Fruit fly (Drosophila melanogaster) whole organism, adult: ENCODE results near the gene dpr3.

Experiments used
- CG11617 ChIP-seq: fragments of 200-800 bp; sonication (Bioruptor generic); optimal IDR thresholded peaks from 2 replicates; lab custom pipeline; 2017; ENCODE audit warnings: mild to moderate bottlenecking, missing biosample characterization, missing genetic modification reagents, missing genetic modification characterization
- CG12768 ChIP-seq: fragments of 200-800 bp; sonication (Bioruptor generic); optimal IDR thresholded peaks from 2 replicates; lab custom pipeline; 2017; ENCODE audit warnings: missing biosample characterization, missing genetic modification characterization, mild to moderate bottlenecking, moderate library complexity, missing genetic modification reagents
- CG14711 ChIP-seq: fragments of 200-800 bp; sonication (Bioruptor generic); optimal IDR thresholded peaks from 2 replicates; lab custom pipeline; 2018; ENCODE audit warnings: missing biosample characterization, mild to moderate bottlenecking, missing genetic modification characterization, moderate library complexity
- CG1620 ChIP-seq: fragments of 200-800 bp; sonication (Bioruptor generic); optimal IDR thresholded peaks from 2 replicates; lab custom pipeline; 2016; ENCODE audit warnings: missing biosample characterization, missing genetic modification characterization
- CG33017 ChIP-seq: fragments of 200-800 bp; sonication (Bioruptor generic); optimal IDR thresholded peaks from 2 replicates; lab custom pipeline; 2018; ENCODE audit warnings: missing biosample characterization, mild to moderate bottlenecking, missing genetic modification characterization, moderate library complexity
- CG5204 ChIP-seq: fragments of 200-800 bp; sonication (Bioruptor generic); optimal IDR thresholded peaks from 2 replicates; lab custom pipeline; 2016; ENCODE audit warnings: missing biosample characterization, missing genetic modification characterization
- CG7045 ChIP-seq: fragments of 200-800 bp; sonication (Bioruptor generic); optimal IDR thresholded peaks from 2 replicates; lab custom pipeline; 2017; ENCODE audit warnings: missing biosample characterization, mild to moderate bottlenecking, missing genetic modification characterization
- CG7101 ChIP-seq: fragments of 200-800 bp; sonication (Bioruptor generic); optimal IDR thresholded peaks from 2 replicates; lab custom pipeline; 2018; ENCODE audit warnings: missing biosample characterization, mild to moderate bottlenecking, missing genetic modification characterization, moderate library complexity
- Clk ChIP-seq: fragments of 200-800 bp; sonication (Bioruptor generic); optimal IDR thresholded peaks from 2 replicates; lab custom pipeline; 2017; ENCODE audit warnings: missing biosample characterization, missing genetic modification characterization
- Crg-1 ChIP-seq: fragments of 200-800 bp; sonication (Bioruptor generic); optimal IDR thresholded peaks from 2 replicates; lab custom pipeline; 2016; ENCODE audit warnings: missing biosample characterization, missing genetic modification characterization
- Hr96 ChIP-seq: fragments of 200-800 bp; sonication (Bioruptor generic); optimal IDR thresholded peaks from 2 replicates; lab custom pipeline; 2016; ENCODE audit warnings: missing biosample characterization, missing genetic modification characterization
- Mnt ChIP-seq: fragments of 200-800 bp; sonication (Bioruptor generic); optimal IDR thresholded peaks from 2 replicates; lab custom pipeline; 2016; ENCODE audit warnings: missing biosample characterization, mild to moderate bottlenecking, missing genetic modification characterization
- bab1 ChIP-seq: fragments of 200-800 bp; sonication (Bioruptor generic); optimal IDR thresholded peaks from 3 replicates; lab custom pipeline; 2019; ENCODE audit warnings: missing biosample characterization, mild to moderate bottlenecking, missing genetic modification characterization, moderate library complexity
- cic ChIP-seq: fragments of 200-800 bp; sonication (Bioruptor generic); optimal IDR thresholded peaks from 2 replicates; lab custom pipeline; 2017; ENCODE audit warnings: missing biosample characterization, mild to moderate bottlenecking, missing genetic modification characterization, moderate library complexity
- cnc ChIP-seq, 2 experiments: fragments of >200 bp; optimal IDR thresholded peaks; 2 replicates each; lab custom pipeline; 2017
- kay ChIP-seq: fragments of 200-800 bp; sonication (Bioruptor generic); peaks from one replicate; lab custom pipeline; 2016; ENCODE audit warnings: missing biosample characterization, missing genetic modification characterization, borderline replicate concordance
- ovo ChIP-seq: fragments of 200-800 bp; sonication (Bioruptor generic); optimal IDR thresholded peaks from 2 replicates; lab custom pipeline; 2016; ENCODE audit warnings: missing biosample characterization, missing genetic modification characterization
- pad ChIP-seq: fragments of 200-800 bp; sonication (Bioruptor generic); optimal IDR thresholded peaks from 3 replicates; lab custom pipeline; 2017; ENCODE audit warnings: missing biosample characterization, missing genetic modification characterization, mild to moderate bottlenecking, moderate library complexity, missing genetic modification reagents
- tj ChIP-seq: fragments of 200-800 bp; sonication (Bioruptor generic); optimal IDR thresholded peaks from 3 replicates; lab custom pipeline; 2017; ENCODE audit warnings: missing biosample characterization, mild to moderate bottlenecking, missing genetic modification characterization, moderate library complexity
- toe ChIP-seq: fragments of 200-800 bp; sonication (Bioruptor generic); optimal IDR thresholded peaks from 2 replicates; lab custom pipeline; 2016; ENCODE audit warnings: missing biosample characterization, missing genetic modification characterization

The dpr3 gene

dm6 chr2L:2109746-2110145, at the start of gene dpr3:
dpr3 (minus strand) TSS chr2L:2109878.
- TF ChIP-seq pad (peak; percentile 22), Mnt (GFP tag; lab: Kevin White, UChicago) (no peak)

DNA sequence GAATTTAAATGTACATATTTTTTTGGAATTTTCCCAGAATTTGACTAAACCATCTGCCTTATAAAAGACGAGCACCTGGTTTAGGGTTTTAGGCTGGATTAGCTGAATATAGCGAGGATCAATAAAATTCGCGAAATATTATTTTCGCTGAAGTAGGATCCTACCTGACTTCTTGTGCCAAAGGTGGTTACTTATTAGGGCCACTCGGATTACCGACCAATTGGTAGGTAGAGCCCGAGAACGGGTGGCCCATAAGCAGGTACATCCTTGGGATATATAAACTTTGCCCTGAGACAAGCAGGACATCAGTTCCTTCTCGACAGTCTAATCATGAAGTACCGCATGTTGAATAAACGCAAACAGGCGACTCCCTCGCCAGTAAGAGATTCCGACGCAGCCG, 45.8 kb upstream of the dpr3 start, which contains the start of gene CG15382:
CG15382 (plus strand) TSS at position 301 of the 400 bp plus-strand sequence.
- TF ChIP-seq Hr96 (GFP tag; lab: Kevin White, UChicago) (no peak), CG1620 (GFP tag; lab: Kevin White, UChicago) (no peak), CG11617 (GFP tag; lab: Kevin White, UChicago) (no peak), toe (GFP tag; lab: Kevin White, UChicago) (no peak), bab1 (GFP tag; lab: Kevin White, UChicago) (no peak), cic (GFP tag; lab: Kevin White, UChicago) (no peak), Mnt (GFP tag; lab: Kevin White, UChicago) (no peak), CG7045 (GFP tag; lab: Kevin White, UChicago) (no peak), tj (GFP tag; lab: Kevin White, UChicago) (no peak), cnc (optimal IDR thresholded peaks at IDR 0.05; lab: Kevin White, UChicago) (no peak), ovo (GFP tag; lab: Kevin White, UChicago) (no peak), CG33017 (tag; lab: Kevin White, UChicago) (no peak), CG12768 (no peak), CG7101 (tag; lab: Kevin White, UChicago) (no peak), Crg-1 (no peak), Clk (GFP tag; lab: Kevin White, UChicago) (no peak), CG5204 (GFP tag; lab: Kevin White, UChicago) (no peak), CG14711 (tag; lab: Kevin White, UChicago) (no peak), kay (GFP tag; lab: Kevin White, UChicago) (no peak), pad (no peak)

- no peak for TF ChIP-seq CG14711 (tag; lab: Kevin White, UChicago)
- peak; percentile 55 for TF ChIP-seq Mnt (GFP tag; lab: Kevin White, UChicago)
- no peak for TF ChIP-seq kay (GFP tag; lab: Kevin White, UChicago)
- peak; percentile 45 for TF ChIP-seq CG11617 (GFP tag; lab: Kevin White, UChicago)
- peak; percentile 21 for TF ChIP-seq CG7101 (tag; lab: Kevin White, UChicago)
Observed at dm6 chr2L:2151544-2152290, 42.0 kb upstream of the dpr3 start, which contains the start of gene AIF. AIF (plus strand) TSS chr2L:2151754.

DNA sequence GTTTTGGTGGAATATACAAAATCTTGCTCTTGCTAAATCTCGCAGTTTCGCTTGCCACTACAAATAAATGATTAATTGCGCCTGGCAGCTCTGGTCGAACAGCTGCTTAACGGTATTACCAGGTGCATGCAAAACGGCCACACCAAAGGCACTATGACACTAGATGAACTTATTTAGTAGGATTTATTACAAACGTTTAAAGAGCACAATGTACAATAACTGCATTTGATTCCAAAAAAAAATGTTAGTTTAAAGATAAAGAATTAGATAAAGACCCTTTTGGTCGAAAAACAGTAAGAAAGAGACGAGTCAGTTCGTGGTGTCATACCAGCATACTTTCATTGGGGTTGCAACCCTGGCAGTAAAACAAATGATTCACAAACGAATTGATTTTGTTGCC, 37.5 kb upstream of the dpr3 start, which contains the start of the genes CG11723 and Tbcd:
CG11723 (minus strand) TSS at position 68 of the 400 bp plus-strand sequence.
Tbcd (plus strand) TSS at position 311 of the 400 bp plus-strand sequence.
- TF ChIP-seq Hr96 (GFP tag; lab: Kevin White, UChicago) = no peak
- peak; percentile 93 for TF ChIP-seq CG7101 (tag; lab: Kevin White, UChicago)
- peak; percentile 99 for TF ChIP-seq CG14711 (tag; lab: Kevin White, UChicago)
- TF ChIP-seq CG12768 = peak; percentile 87
- TF ChIP-seq kay (GFP tag; lab: Kevin White, UChicago) = no peak
- TF ChIP-seq Crg-1 = peak; percentile 90
- TF ChIP-seq Clk (GFP tag; lab: Kevin White, UChicago) = peak; percentile 67
- peak; percentile 97 for TF ChIP-seq bab1 (GFP tag; lab: Kevin White, UChicago)
- TF ChIP-seq ovo (GFP tag; lab: Kevin White, UChicago) = peak; percentile 86
- TF ChIP-seq CG11617 (GFP tag; lab: Kevin White, UChicago) = peak; percentile 91
- TF ChIP-seq CG5204 (GFP tag; lab: Kevin White, UChicago) = no peak
- peak; percentile 79 for TF ChIP-seq Mnt (GFP tag; lab: Kevin White, UChicago)
- peak; percentile 55 for TF ChIP-seq cic (GFP tag; lab: Kevin White, UChicago)
- peak; percentile 75 for TF ChIP-seq tj (GFP tag; lab: Kevin White, UChicago)
- TF ChIP-seq toe (GFP tag; lab: Kevin White, UChicago) = no peak
- TF ChIP-seq CG33017 (tag; lab: Kevin White, UChicago) = peak; percentile 90
- peak; percentile 92 for TF ChIP-seq CG7045 (GFP tag; lab: Kevin White, UChicago)
- TF ChIP-seq CG1620 (GFP tag; lab: Kevin White, UChicago) = peak; percentile 92
- TF ChIP-seq pad = peak; percentile 70
- TF ChIP-seq cnc (optimal IDR thresholded peaks at IDR 0.05; lab: Kevin White, UChicago) = no peak

DNA sequence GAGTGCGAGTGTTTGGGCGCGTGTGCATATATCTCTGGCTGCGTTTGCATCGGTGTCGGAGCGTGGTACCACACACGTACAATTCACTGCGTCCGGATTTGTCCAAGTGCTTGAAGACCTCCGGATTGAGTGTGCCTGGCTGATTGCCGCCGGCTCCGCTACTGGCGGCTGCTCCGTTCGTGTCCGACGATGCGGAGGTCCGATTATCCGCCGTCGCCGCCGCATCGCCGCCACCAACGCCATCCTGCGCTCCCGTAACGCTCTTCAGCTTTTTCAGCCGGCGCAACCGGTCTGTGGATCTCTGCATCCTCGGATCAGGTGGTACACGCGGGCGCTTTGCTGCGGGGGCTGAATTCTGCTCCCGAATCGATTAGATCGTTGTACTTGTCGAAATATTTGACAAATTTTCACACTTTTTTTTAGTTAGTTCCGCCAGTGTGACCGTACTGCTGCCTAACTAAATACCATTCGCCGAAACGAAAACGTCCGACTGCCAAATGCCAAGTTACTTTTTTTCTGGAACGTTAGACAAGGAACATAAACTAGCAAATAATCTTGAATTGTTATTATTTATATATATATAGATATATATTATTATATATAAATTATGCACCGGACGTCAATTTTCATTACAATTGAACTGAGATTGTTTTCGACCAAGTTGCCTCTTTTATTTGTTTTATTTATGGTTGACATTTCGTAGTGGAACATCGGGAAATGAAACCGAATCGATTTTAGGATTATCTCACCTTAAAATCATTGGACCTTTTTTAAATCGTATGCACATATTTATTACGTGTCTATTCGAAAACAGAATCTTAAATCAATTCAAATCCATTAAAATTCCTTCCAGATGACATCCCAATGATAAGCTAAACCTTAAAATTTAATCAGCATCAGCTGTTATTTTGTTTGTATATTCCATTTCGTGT, 35.3 kb upstream of the dpr3 start, which contains the start of gene tho2:
tho2 (minus strand) TSS at position 463 of the 932 bp plus-strand sequence.
- no peak for TF ChIP-seq Hr96 (GFP tag; lab: Kevin White, UChicago)
- no peak for TF ChIP-seq CG14711 (tag; lab: Kevin White, UChicago)
